Worm (Caenorhabditis elegans): ENCODE measurements around the gene F08F8.7.

DNA sequence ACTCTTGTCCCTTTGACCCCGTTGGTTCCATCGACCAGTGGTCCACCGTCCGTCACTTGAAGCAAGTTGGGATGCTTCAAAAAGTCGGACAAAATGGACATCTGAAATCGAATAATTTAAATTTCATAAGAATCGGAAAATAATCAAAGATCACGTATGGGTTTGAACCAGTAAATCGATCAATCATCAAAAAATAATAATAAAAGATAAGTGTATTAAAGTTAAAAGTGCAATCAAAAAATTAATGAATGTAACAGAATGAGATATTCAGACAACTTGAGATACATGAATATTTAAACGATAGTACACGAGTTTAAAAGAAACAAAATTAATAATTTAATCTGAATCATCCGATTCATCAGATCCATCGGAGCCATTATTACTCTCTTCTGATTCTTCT is 32.0 kb upstream of the F08F8.7 start, which contains the start of gene T20B12.7:
- no peak for TF ChIP-seq M03D4.4 (tag; optimal IDR thresholded peaks at IDR 0.05)
- no peak for TF ChIP-seq elt-1 (tag; optimal IDR thresholded peaks at IDR 0.05; ENCODE audit: borderline replicate concordance, insufficient read depth)
- TF ChIP-seq ztf-11 (tag; optimal IDR thresholded peaks at IDR 0.05) = no peak
- TF ChIP-seq blmp-1 (tag; optimal IDR thresholded peaks at IDR 0.05) = no peak
- TF ChIP-seq lsy-2 (tag; optimal IDR thresholded peaks at IDR 0.05) = no peak
- no peak for TF ChIP-seq lin-32 (GFP tag; optimal IDR thresholded peaks at IDR 0.05)
- TF ChIP-seq nhr-76 (tag; optimal IDR thresholded peaks at IDR 0.05) = no peak
- TF ChIP-seq unc-62 (GFP tag; optimal IDR thresholded peaks at IDR 0.05) = no peak
- TF ChIP-seq mab-5 (tag; optimal IDR thresholded peaks at IDR 0.05) = no peak

All from whole organism, mixed stage, embryonic.